Fruit fly (Drosophila melanogaster): ENCODE data around the gene CanA-14F.
A peak's percentile ranks its signal among the peaks of the same experiment; 100 is the strongest.

The CanA-14F gene

DNA sequence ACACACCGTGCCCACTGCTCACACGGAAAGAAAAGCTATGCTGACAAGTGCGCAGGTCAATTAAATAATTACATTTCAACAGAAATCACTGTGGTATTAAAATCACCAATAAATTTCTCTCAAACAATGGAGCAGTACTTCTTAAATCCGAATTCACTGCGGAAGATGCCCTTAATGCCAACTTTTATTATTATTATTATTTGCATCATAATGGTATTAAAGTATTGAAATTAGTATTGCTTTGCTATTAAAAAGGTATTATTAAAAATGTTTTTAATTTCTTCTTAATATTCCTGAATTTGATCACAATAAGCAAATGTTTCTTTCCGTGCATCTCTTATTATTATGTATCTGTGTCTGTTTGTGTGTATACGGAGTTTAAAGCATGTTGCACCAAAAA is 7.0 kb downstream of the CanA-14F start (continued):
- TF ChIP-seq CG10321 (GFP tag; IDR thresholded peaks at IDR 0.05) (no peak), CG13296 (GFP tag; optimal IDR thresholded peaks at IDR 0.05) (peak; percentile 19), CG6689 (GFP tag; IDR thresholded peaks at IDR 0.05) (peak; percentile 34; the same call in 1 of the 2 replicates), en (GFP tag; optimal IDR thresholded peaks at IDR 0.05) (no peak), CG12155 (GFP tag; optimal IDR thresholded peaks at IDR 0.05) (peak; percentile 11), CG7928 (GFP tag; optimal IDR thresholded peaks at IDR 0.05) (no peak), CG1603 (tag; optimal IDR thresholded peaks at IDR 0.05) (no peak), br (optimal IDR thresholded peaks at IDR 0.05) (no peak), chm (GFP tag; IDR thresholded peaks at IDR 0.05) (no peak), yki (optimal IDR thresholded peaks at IDR 0.05) (no peak), Dll (GFP tag; IDR thresholded peaks at IDR 0.05; ENCODE audit: partially characterized antibody) (no peak), sim (GFP tag; IDR thresholded peaks at IDR 0.05) (no peak), CG8359 (GFP tag; optimal IDR thresholded peaks at IDR 0.05; ENCODE audit: borderline replicate concordance) (no peak), CG10959 (GFP tag; IDR thresholded peaks at IDR 0.05) (no peak), CG10209 (GFP tag; optimal IDR thresholded peaks at IDR 0.05) (peak; percentile 50), psq (GFP tag; optimal IDR thresholded peaks at IDR 0.05) (no peak), CG10543 (GFP tag; optimal IDR thresholded peaks at IDR 0.05) (no peak), CG14710 (tag; optimal IDR thresholded peaks at IDR 0.05) (peak; percentile 0), Sox102F (GFP tag; optimal IDR thresholded peaks at IDR 0.05) (peak; percentile 52), CG9609 (GFP tag; optimal IDR thresholded peaks at IDR 0.05) (no peak), ase (GFP tag; IDR thresholded peaks at IDR 0.05) (no peak), CG33557 (GFP tag; optimal IDR thresholded peaks at IDR 0.05) (no peak), CG10462 (GFP tag; optimal IDR thresholded peaks at IDR 0.05) (no peak), MESR4 (GFP tag; optimal IDR thresholded peaks at IDR 0.05) (no peak), Hsf (GFP tag; optimal IDR thresholded peaks at IDR 0.05) (no peak), CG32532 (GFP tag; IDR thresholded peaks at IDR 0.05) (no peak), CG31441 (GFP tag; IDR thresholded peaks at IDR 0.05) (peak; percentile 64), nerfin-2 (GFP tag; IDR thresholded peaks at IDR 0.05; ENCODE audit: partially characterized antibody) (no peak), CG11085 (GFP tag; IDR thresholded peaks at IDR 0.05) (no peak), al (GFP tag; IDR thresholded peaks at IDR 0.05) (no peak), H2.0 (GFP tag; IDR thresholded peaks at IDR 0.05) (no peak), Camta (GFP tag; optimal IDR thresholded peaks at IDR 0.05) (no peak), CG12236 (GFP tag; optimal IDR thresholded peaks at IDR 0.05) (no peak), CG4820 (GFP tag; optimal IDR thresholded peaks at IDR 0.05) (no peak), CG2678 (tag; optimal IDR thresholded peaks at IDR 0.05) (peak; percentile 76), Opbp (GFP tag; IDR thresholded peaks at IDR 0.05; ENCODE audit: partially characterized antibody) (no peak), CG11723 (GFP tag; optimal IDR thresholded peaks at IDR 0.05) (no peak), HmgZ (tag; optimal IDR thresholded peaks at IDR 0.05) (no peak), CG10274 (GFP tag; optimal IDR thresholded peaks at IDR 0.05) (no peak), CG6854 (GFP tag; optimal IDR thresholded peaks at IDR 0.05) (peak; percentile 18), kni (GFP tag; optimal IDR thresholded peaks at IDR 0.05) (no peak), Gug (GFP tag; IDR thresholded peaks at IDR 0.05) (no peak), Hr3 (GFP tag; optimal IDR thresholded peaks at IDR 0.05) (peak; percentile 36), Dek (tag; optimal IDR thresholded peaks at IDR 0.05) (peak; percentile 17), Asciz (GFP tag; optimal IDR thresholded peaks at IDR 0.05) (no peak), CG14965 (GFP tag; optimal IDR thresholded peaks at IDR 0.05; ENCODE audit: borderline replicate concordance) (no peak), schlank (tag; optimal IDR thresholded peaks at IDR 0.05) (no peak), CG14860 (GFP tag; IDR thresholded peaks at IDR 0.05; ENCODE audit: partially characterized antibody) (no peak), pnt (GFP tag; optimal IDR thresholded peaks at IDR 0.05) (no peak), CG13287 (GFP tag; IDR thresholded peaks at IDR 0.05; ENCODE audit: partially characterized antibody) (no peak), CG43689 (GFP tag; IDR thresholded peaks at IDR 0.05) (no peak), GATAe (GFP tag; conservative IDR thresholded peaks at IDR 0.05) (no peak)
